Worm (Caenorhabditis elegans) whole organism, late embryonic: ENCODE results near the gene srw-123.
"Not testable (repeated sequence)": the region's sequence is repeated elsewhere in the genome, so short reads cannot be mapped to it uniquely, and the experiment has no call there.

Source experiments
- K02D7.2 ChIP-seq: sonication (generic microtip); optimal IDR thresholded peaks from 2 replicates; lab custom pipeline; 2017; ENCODE audit warnings: mild to moderate bottlenecking, missing genetic modification characterization, missing compliant biosample characterization
- K09A11.1 ChIP-seq: sonication (generic microtip); optimal IDR thresholded peaks from 2 replicates; lab custom pipeline; 2017; ENCODE audit warnings: antibody characterized with exemption, mild to moderate bottlenecking, missing genetic modification characterization, missing compliant biosample characterization; ENCODE audit not compliant: insufficient read depth
- T23F11.4 ChIP-seq: fragments of 200-800 bp; sonication (Bioruptor generic); optimal IDR thresholded peaks from 2 replicates; lab custom pipeline; 2018; ENCODE audit warnings: mild to moderate bottlenecking, missing genetic modification characterization, missing compliant biosample characterization
- Y22D7AL.16 ChIP-seq: sonication (generic microtip); optimal IDR thresholded peaks from 2 replicates; lab custom pipeline; 2016; ENCODE audit warnings: missing genetic modification characterization, missing compliant biosample characterization
- ceh-18 ChIP-seq: sonication (generic microtip); optimal IDR thresholded peaks from 2 replicates; lab custom pipeline; 2016; ENCODE audit warnings: missing genetic modification characterization, missing compliant biosample characterization
- ceh-22 ChIP-seq: sonication (generic microtip); optimal IDR thresholded peaks from 2 replicates; lab custom pipeline; 2017; ENCODE audit warnings: missing biosample characterization, missing genetic modification characterization
- ceh-24 ChIP-seq: sonication (generic microtip); optimal IDR thresholded peaks from 2 replicates; lab custom pipeline; 2016; ENCODE audit warnings: mild to moderate bottlenecking, missing genetic modification characterization, missing compliant biosample characterization
- ceh-30 ChIP-seq: fragments of 150-350 bp; optimal IDR thresholded peaks from 2 replicates; lab custom pipeline; 2014; ENCODE audit warnings: missing biosample characterization, missing genetic modification characterization
- ceh-34 ChIP-seq: sonication (generic microtip); optimal IDR thresholded peaks from 2 replicates; lab custom pipeline; 2016; ENCODE audit warnings: mild to moderate bottlenecking, missing genetic modification characterization, missing compliant biosample characterization
- ceh-45 ChIP-seq: fragments of 200-800 bp; sonication (Bioruptor generic); IDR thresholded peaks from 2 replicates; pipeline ENCODE4 v1.3.6; 2022; ENCODE audit warnings: missing genetic modification reagents, missing genetic modification characterization, missing compliant biosample characterization
- ceh-48 ChIP-seq: sonication (generic microtip); optimal IDR thresholded peaks from 2 replicates; lab custom pipeline; 2016; ENCODE audit warnings: missing genetic modification characterization, inconsistent platforms, missing compliant biosample characterization
- ceh-6 ChIP-seq: fragments of 200-800 bp; sonication (Bioruptor generic); optimal IDR thresholded peaks from 2 replicates; lab custom pipeline; 2018; ENCODE audit warnings: mild to moderate bottlenecking, missing genetic modification characterization, missing compliant biosample characterization
- che-1 ChIP-seq: sonication (generic microtip); optimal IDR thresholded peaks from 2 replicates; lab custom pipeline; 2016; ENCODE audit warnings: mild to moderate bottlenecking, missing genetic modification characterization, missing compliant biosample characterization
- dve-1 ChIP-seq: sonication (generic microtip); optimal IDR thresholded peaks from 2 replicates; lab custom pipeline; 2017; ENCODE audit warnings: antibody characterized with exemption, mild to moderate bottlenecking, missing genetic modification characterization, missing compliant biosample characterization
- elt-2 ChIP-seq: sonication (generic microtip); optimal IDR thresholded peaks from 2 replicates; lab custom pipeline; 2016; ENCODE audit warnings: missing genetic modification reagents, missing genetic modification characterization, missing compliant biosample characterization
- fax-1 ChIP-seq: sonication (generic microtip); optimal IDR thresholded peaks from 2 replicates; lab custom pipeline; 2016; ENCODE audit warnings: missing genotype, missing genetic modification characterization, missing compliant biosample characterization
- fkh-6 ChIP-seq: sonication (generic microtip); optimal IDR thresholded peaks from 2 replicates; lab custom pipeline; 2016; ENCODE audit warnings: missing genetic modification characterization, missing compliant biosample characterization
- hlh-6 ChIP-seq: sonication (generic microtip); optimal IDR thresholded peaks from 2 replicates; lab custom pipeline; 2016; ENCODE audit warnings: missing genotype, missing genetic modification characterization, missing compliant biosample characterization
- hlh-8 ChIP-seq: sonication (generic microtip); optimal IDR thresholded peaks from 2 replicates; lab custom pipeline; 2016; ENCODE audit warnings: missing genotype, missing genetic modification characterization, missing compliant biosample characterization
- lin-11 ChIP-seq: fragments of 200-800 bp; sonication (Bioruptor generic); optimal IDR thresholded peaks from 2 replicates; lab custom pipeline; 2018; ENCODE audit warnings: mild to moderate bottlenecking, missing genetic modification characterization, missing compliant biosample characterization
- mec-3 ChIP-seq: sonication (generic microtip); optimal IDR thresholded peaks from 2 replicates; lab custom pipeline; 2016; ENCODE audit warnings: borderline replicate concordance, missing genetic modification characterization, missing compliant biosample characterization
- nfya-1 ChIP-seq: sonication (generic microtip); optimal IDR thresholded peaks from 2 replicates; lab custom pipeline; 2017; ENCODE audit warnings: missing genetic modification characterization, mild to moderate bottlenecking, missing compliant biosample characterization, antibody characterized with exemption, moderate library complexity
- nhr-11 ChIP-seq: fragments of 150-350 bp; optimal IDR thresholded peaks from 2 replicates; lab custom pipeline; 2014; ENCODE audit warnings: missing biosample characterization, missing genetic modification characterization
- odd-2 ChIP-seq: sonication (generic microtip); optimal IDR thresholded peaks from 2 replicates; lab custom pipeline; 2017; ENCODE audit warnings: antibody characterized with exemption, mild to moderate bottlenecking, missing genetic modification characterization, missing compliant biosample characterization
- pag-3 ChIP-seq: sonication (generic microtip); optimal IDR thresholded peaks from 2 replicates; lab custom pipeline; 2016; ENCODE audit warnings: missing compliant biosample characterization, missing genetic modification characterization, borderline replicate concordance
- pat-9 ChIP-seq: fragments of 200-800 bp; sonication (Bioruptor generic); optimal IDR thresholded peaks from 2 replicates; lab custom pipeline; 2018; ENCODE audit warnings: mild to moderate bottlenecking, missing genetic modification characterization, moderate library complexity, missing compliant biosample characterization
- pha-2 ChIP-seq: sonication (generic microtip); optimal IDR thresholded peaks from 2 replicates; lab custom pipeline; 2017; ENCODE audit warnings: mild to moderate bottlenecking, missing genetic modification characterization, missing compliant biosample characterization
- pha-4 ChIP-seq: fragments of 150-350 bp; optimal IDR thresholded peaks from 2 replicates; lab custom pipeline; 2018; ENCODE audit warnings: missing biosample characterization, missing genetic modification reagents, missing genetic modification characterization
- pqm-1 ChIP-seq: sonication (generic microtip); optimal IDR thresholded peaks from 2 replicates; lab custom pipeline; 2016; ENCODE audit warnings: missing genetic modification characterization, missing compliant biosample characterization
- ref-2 ChIP-seq: sonication (generic microtip); optimal IDR thresholded peaks from 2 replicates; lab custom pipeline; 2016; ENCODE audit warnings: missing genetic modification characterization, missing compliant biosample characterization
- syd-9 ChIP-seq: sonication (generic microtip); optimal IDR thresholded peaks from 2 replicates; lab custom pipeline; 2016; ENCODE audit warnings: mild to moderate bottlenecking, missing genetic modification characterization, moderate library complexity, missing compliant biosample characterization
- tbx-7 ChIP-seq: sonication (generic microtip); optimal IDR thresholded peaks from 2 replicates; lab custom pipeline; 2016; ENCODE audit warnings: missing genotype, missing genetic modification characterization, missing compliant biosample characterization
- unc-55 ChIP-seq: sonication (generic microtip); optimal IDR thresholded peaks from 2 replicates; lab custom pipeline; 2017; ENCODE audit warnings: missing biosample characterization, missing genetic modification reagents, missing genetic modification characterization
- zip-5 ChIP-seq: sonication (generic microtip); optimal IDR thresholded peaks from 2 replicates; lab custom pipeline; 2016; ENCODE audit warnings: missing genetic modification characterization, missing compliant biosample characterization
- ztf-16 ChIP-seq: sonication (generic microtip); optimal IDR thresholded peaks from 2 replicates; lab custom pipeline; 2017; ENCODE audit warnings: missing genetic modification characterization, missing compliant biosample characterization

Gene srw-123

DNA sequence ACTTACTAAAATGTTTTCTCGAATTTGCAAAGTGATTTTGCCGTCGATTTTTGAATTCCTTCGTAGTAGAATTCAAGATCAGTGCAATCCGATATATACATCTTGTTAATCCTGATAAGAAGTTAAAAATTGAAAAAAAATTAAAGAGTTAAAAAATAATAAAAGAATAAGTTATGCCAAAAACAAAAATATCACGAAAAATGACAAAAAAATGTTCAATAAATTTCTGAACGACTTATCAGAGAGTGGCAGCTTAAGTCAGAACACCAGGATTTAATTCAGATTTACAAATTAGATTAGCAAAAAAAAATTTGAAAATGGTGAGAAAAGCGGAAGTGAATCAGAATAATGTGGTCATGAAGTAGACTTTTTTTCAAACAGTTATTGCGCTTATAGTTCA lies at the start of gene srw-123:
srw-123 (minus strand) TSS at position 101 of the 400 bp plus-strand sequence.
- not testable (repeated sequence) for TF ChIP-seq Y22D7AL.16, ceh-30, ceh-48
- TF ChIP-seq, all 69 proteins: peak for 0; not testable (repeated sequence) for 69

ce11 chrV:3024274-3024673 lies 49.1 kb upstream of the srw-123 start, which contains the start of gene asp-8:
Gene asp-8, plus strand, starts transcription at chrV:3024549.
- no peak for TF ChIP-seq tbx-7 (tag; lab: Kevin White, UChicago)
- TF ChIP-seq ceh-22, result no peak
- TF ChIP-seq unc-55 (GFP tag; lab: Kevin White, UChicago), result no peak
- no peak for TF ChIP-seq lin-11 (tag; lab: Kevin White, UChicago)
- no peak for TF ChIP-seq nfya-1 (tag; lab: Kevin White, UChicago)
- TF ChIP-seq pag-3 (tag; lab: Kevin White, UChicago), result no peak
- TF ChIP-seq syd-9, result no peak
- TF ChIP-seq pha-2 (tag; lab: Kevin White, UChicago), result no peak
- TF ChIP-seq ref-2 (tag; lab: Kevin White, UChicago), result no peak
- TF ChIP-seq che-1, result no peak
- TF ChIP-seq ceh-18 (tag; lab: Kevin White, UChicago), result no peak
- TF ChIP-seq hlh-8 (tag; lab: Kevin White, UChicago), result no peak
- TF ChIP-seq nhr-11 (tag; lab: Kevin White, UChicago), result no peak
- no peak for TF ChIP-seq pha-4 (tag; lab: Kevin White, UChicago)
- no peak for TF ChIP-seq pqm-1 (tag; lab: Kevin White, UChicago)
- TF ChIP-seq fax-1 (tag; lab: Kevin White, UChicago), result no peak
- no peak for TF ChIP-seq mec-3 (tag; lab: Kevin White, UChicago)
- TF ChIP-seq, all 69 proteins: peak for 0

- TF ChIP-seq zip-5 (tag; lab: Kevin White, UChicago) (no peak), fax-1 (tag; lab: Kevin White, UChicago) (no peak), ceh-24 (tag; lab: Kevin White, UChicago) (no peak), pha-4 (tag; lab: Kevin White, UChicago) (no peak), che-1 (no peak), nfya-1 (tag; lab: Kevin White, UChicago) (no peak)
- TF ChIP-seq, all 69 proteins: peak for 0
These were observed 46.1 kb upstream of the srw-123 start, which contains the start of gene irld-12 for ce11 chrV:3021306-3021705. Gene irld-12, minus strand, starts transcription at chrV:3021406.

ce11 chrV:3017930-3018329 lies 42.7 kb upstream of the srw-123 start:
- no peak for TF ChIP-seq K02D7.2 (tag; lab: Kevin White, UChicago)

- TF ChIP-seq K09A11.1 (tag; lab: Kevin White, UChicago) (no peak), zip-5 (tag; lab: Kevin White, UChicago) (no peak), hlh-6 (tag; lab: Kevin White, UChicago) (no peak), ceh-48 (no peak)
These were observed 39.0 kb upstream of the srw-123 start, which contains the start of gene K12D9.1 for ce11 chrV:3014185-3014584. Gene K12D9.1, plus strand, starts transcription at chrV:3014485.

DNA sequence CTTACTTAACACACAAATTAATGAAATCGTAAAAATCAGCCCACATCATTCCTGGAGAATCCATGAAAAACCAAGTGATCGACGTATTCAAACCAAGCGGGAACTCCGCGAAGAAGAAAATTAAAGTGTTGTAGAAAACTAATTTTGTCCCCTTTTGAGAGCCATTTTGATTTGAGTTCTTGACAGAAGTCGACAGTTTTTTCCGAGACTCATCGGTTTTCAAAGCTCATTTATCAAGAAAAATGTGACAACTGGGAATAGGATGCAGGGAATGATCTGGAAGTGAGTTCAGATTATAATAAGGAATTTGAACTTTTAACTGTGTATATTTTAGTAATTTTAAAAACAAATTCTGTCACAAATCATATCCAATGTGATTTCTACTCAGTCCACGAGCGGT lies 36.2 kb upstream of the srw-123 start, which contains the start of gene srw-135:
srw-135 (minus strand) TSS at position 101 of the 400 bp plus-strand sequence.
- TF ChIP-seq Y22D7AL.16 (no peak), dve-1 (tag; lab: Kevin White, UChicago) (no peak), ztf-16 (tag; lab: Kevin White, UChicago) (no peak), K02D7.2 (tag; lab: Kevin White, UChicago) (no peak), ceh-6 (GFP tag; lab: Kevin White, UChicago) (no peak), odd-2 (tag; lab: Kevin White, UChicago) (no peak), hlh-8 (tag; lab: Kevin White, UChicago) (no peak), che-1 (no peak), ceh-48 (no peak), ceh-45 (GFP tag; lab: Robert Waterston, UW) (no peak), ceh-34 (tag; lab: Kevin White, UChicago) (no peak), pat-9 (tag; lab: Kevin White, UChicago) (no peak), tbx-7 (tag; lab: Kevin White, UChicago) (no peak), fax-1 (tag; lab: Kevin White, UChicago) (no peak), elt-2 (tag; lab: Kevin White, UChicago) (no peak), T23F11.4 (GFP tag; lab: Kevin White, UChicago) (no peak), fkh-6 (tag; lab: Kevin White, UChicago) (no peak)
- TF ChIP-seq, all 69 proteins: peak for 0
